Fruit fly (Drosophila melanogaster) whole organism: Measurements from ENCODE around the gene Ir67a.

Experiments
- CG8478 ChIP-seq: fragments of >200 bp; optimal IDR thresholded peaks from 2 replicates; lab custom pipeline; 2018; ENCODE audit warnings: inconsistent platforms
- Dll ChIP-seq: fragments of >200 bp; optimal IDR thresholded peaks from 2 replicates; lab custom pipeline; 2017
- psq ChIP-seq: fragments of >200 bp; optimal IDR thresholded peaks from 2 replicates; lab custom pipeline; 2017
- usp ChIP-seq: fragments of >200 bp; optimal IDR thresholded peaks from 2 replicates; lab custom pipeline; 2017; ENCODE audit warnings: missing biosample characterization, missing genetic modification characterization, mixed read lengths

dm6 chr3L:9499919-9500807, 43.6 kb downstream of the Ir67a start:
- TF ChIP-seq Dll (lab: Kevin White, UChicago): no peak
- TF ChIP-seq usp: no peak
- no peak for TF ChIP-seq CG8478 (lab: Kevin White, UChicago)
- no peak for TF ChIP-seq psq
